Worm (Caenorhabditis elegans) whole organism, L1 larva: ENCODE data around the gene gst-30.
A peak's percentile ranks its signal among the peaks of the same experiment; 100 is the strongest.

Experiments used
- C04F5.9 ChIP-seq: sonication (generic microtip); optimal IDR thresholded peaks from 2 replicates; lab custom pipeline; 2016; ENCODE audit warnings: missing genetic modification characterization, missing compliant biosample characterization
- C16A3.4 ChIP-seq: fragments of 150-350 bp; optimal IDR thresholded peaks from 2 replicates; lab custom pipeline; 2014; ENCODE audit warnings: missing biosample characterization, missing genetic modification characterization
- C34B4.2 ChIP-seq: sonication (generic microtip); optimal IDR thresholded peaks from 2 replicates; lab custom pipeline; 2017; ENCODE audit warnings: mild to moderate bottlenecking, missing genetic modification characterization, missing compliant biosample characterization
- F16B12.6 ChIP-seq: fragments of 150-350 bp; optimal IDR thresholded peaks from 2 replicates; lab custom pipeline; 2014; ENCODE audit warnings: missing biosample characterization, missing genetic modification characterization
- alr-1 ChIP-seq: fragments of 200-800 bp; sonication (Bioruptor generic); optimal IDR thresholded peaks from 2 replicates; lab custom pipeline; 2018; ENCODE audit warnings: borderline replicate concordance, mild to moderate bottlenecking, missing genetic modification characterization, missing compliant biosample characterization
- aly-2 ChIP-seq: fragments of 150-350 bp; optimal IDR thresholded peaks from 2 replicates; lab custom pipeline; 2014; ENCODE audit warnings: missing biosample characterization, missing genetic modification characterization
- ceh-82 ChIP-seq, 3 experiments: fragments of 150-350 bp in 1 of 3; sonication (generic microtip) in 2 of 3; optimal IDR thresholded peaks; 2 replicates each; lab custom pipeline; 2014 to 2017; ENCODE audit warnings: missing biosample characterization in 3 of 3, missing genetic modification characterization in 3 of 3
- ceh-88 ChIP-seq: fragments of 200-800 bp; sonication (Bioruptor generic); IDR thresholded peaks from 2 replicates; pipeline ENCODE4 v1.3.6; 2022; ENCODE audit warnings: missing genetic modification characterization, missing compliant biosample characterization
- ceh-90 ChIP-seq: sonication (generic microtip); optimal IDR thresholded peaks from 2 replicates; lab custom pipeline; 2016; ENCODE audit warnings: missing genetic modification characterization, missing compliant biosample characterization
- ces-1 ChIP-seq: fragments of 150-350 bp; optimal IDR thresholded peaks from 2 replicates; lab custom pipeline; 2014; ENCODE audit warnings: missing biosample characterization, missing genetic modification reagents, missing genetic modification characterization
- efl-1 ChIP-seq, 4 experiments: fragments of 150-350 bp; optimal IDR thresholded peaks in 3 of 4; peaks in 1 of 4; 1 replicate in 1 of 4; 2 replicates in 3 of 4; lab custom pipeline; 2014; ENCODE audit warnings: missing biosample characterization in 2 of 4, missing genetic modification characterization in 2 of 4, missing genetic modification reagents in 2 of 4
- egl-13 ChIP-seq: sonication (generic microtip); optimal IDR thresholded peaks from 2 replicates; lab custom pipeline; 2016; ENCODE audit warnings: missing genotype, missing genetic modification reagents, missing genetic modification characterization, missing compliant biosample characterization
- egl-27 ChIP-seq, 2 experiments: fragments of 150-350 bp in 1 of 2; sonication (generic microtip); optimal IDR thresholded peaks; 3 replicates each; lab custom pipeline; 2017 to 2018; ENCODE audit warnings: missing biosample characterization in 2 of 2, missing genetic modification characterization in 2 of 2, missing genetic modification reagents in 2 of 2
- elt-2 ChIP-seq: sonication (generic microtip); optimal IDR thresholded peaks from 2 replicates; lab custom pipeline; 2016; ENCODE audit warnings: missing genetic modification characterization, mild to moderate bottlenecking, inconsistent platforms, missing compliant biosample characterization, missing genetic modification reagents
- elt-3 ChIP-seq, 6 experiments: fragments of 150-350 bp in 1 of 6; sonication (generic microtip); optimal IDR thresholded peaks; 2 replicates each; lab custom pipeline; 2017 to 2018; ENCODE audit warnings: missing biosample characterization in 6 of 6, missing genetic modification characterization in 6 of 6, inconsistent platforms in 1 of 6
- fkh-4 ChIP-seq: sonication (generic microtip); optimal IDR thresholded peaks from 2 replicates; lab custom pipeline; 2016; ENCODE audit warnings: missing compliant biosample characterization, missing genetic modification characterization, borderline replicate concordance
- fkh-8 ChIP-seq: sonication (generic microtip); optimal IDR thresholded peaks from 2 replicates; lab custom pipeline; 2016; ENCODE audit warnings: mild to moderate bottlenecking, missing genetic modification characterization, missing compliant biosample characterization
- fos-1 ChIP-seq: fragments of 150-350 bp; optimal IDR thresholded peaks from 2 replicates; lab custom pipeline; 2014; ENCODE audit warnings: missing biosample characterization, missing genetic modification characterization
- grh-1 ChIP-seq: fragments of 200-800 bp; sonication (Bioruptor generic); IDR thresholded peaks from 2 replicates; pipeline ENCODE4 v1.3.6; 2022; ENCODE audit warnings: missing genetic modification reagents, missing genetic modification characterization, missing compliant biosample characterization
- hlh-17 ChIP-seq: fragments of 200-800 bp; sonication (Bioruptor generic); optimal IDR thresholded peaks from 2 replicates; lab custom pipeline; 2018; ENCODE audit warnings: missing genetic modification characterization, mild to moderate bottlenecking, missing compliant biosample characterization, moderate library complexity, borderline replicate concordance
- hlh-4 ChIP-seq: sonication (generic microtip); optimal IDR thresholded peaks from 2 replicates; lab custom pipeline; 2016; ENCODE audit warnings: mild to moderate bottlenecking, missing genetic modification characterization, missing compliant biosample characterization
- irx-1 ChIP-seq: sonication (generic microtip); optimal IDR thresholded peaks from 2 replicates; lab custom pipeline; 2016; ENCODE audit warnings: missing genetic modification characterization, missing compliant biosample characterization
- jun-1 ChIP-seq: fragments of 150-350 bp; optimal IDR thresholded peaks from 2 replicates; lab custom pipeline; 2014; ENCODE audit warnings: missing biosample characterization, missing genetic modification reagents, missing genetic modification characterization
- lin-13 ChIP-seq: fragments of 150-350 bp; optimal IDR thresholded peaks from 2 replicates; lab custom pipeline; 2014; ENCODE audit warnings: missing biosample characterization, missing genetic modification reagents, missing genetic modification characterization
- lin-14 ChIP-seq: fragments of 200-800 bp; sonication (Bioruptor generic); optimal IDR thresholded peaks from 2 replicates; lab custom pipeline; 2018; ENCODE audit warnings: mild to moderate bottlenecking, missing genetic modification characterization, moderate library complexity, missing compliant biosample characterization
- lin-15B ChIP-seq: fragments of 150-350 bp; sonication (generic microtip); optimal IDR thresholded peaks from 3 replicates; lab custom pipeline; 2014; ENCODE audit warnings: missing biosample characterization, missing genetic modification characterization
- lin-35 ChIP-seq, 2 experiments: fragments of 150-350 bp; optimal IDR thresholded peaks; 2 replicates each; lab custom pipeline; 2014; ENCODE audit warnings: missing biosample characterization in 2 of 2, missing genetic modification characterization in 2 of 2, missing genetic modification reagents in 2 of 2
- lsy-2 ChIP-seq, 2 experiments: fragments of 150-350 bp; optimal IDR thresholded peaks; 2 replicates each; lab custom pipeline; 2014; ENCODE audit warnings: missing biosample characterization in 2 of 2, missing genetic modification characterization in 2 of 2
- mab-9 ChIP-seq: fragments of 200-800 bp; sonication (Bioruptor generic); IDR thresholded peaks from 2 replicates; pipeline ENCODE4 v1.3.6; 2022; ENCODE audit warnings: missing genetic modification reagents, missing genetic modification characterization, missing compliant biosample characterization
- mef-2 ChIP-seq: fragments of 150-350 bp; optimal IDR thresholded peaks from 2 replicates; lab custom pipeline; 2014; ENCODE audit warnings: missing biosample characterization, missing genetic modification characterization
- mep-1 ChIP-seq: fragments of 150-350 bp; optimal IDR thresholded peaks from 2 replicates; lab custom pipeline; 2014; ENCODE audit warnings: missing biosample characterization, missing genetic modification characterization
- nhr-11 ChIP-seq: fragments of 150-350 bp; optimal IDR thresholded peaks from 2 replicates; lab custom pipeline; 2014; ENCODE audit warnings: missing biosample characterization, missing genetic modification characterization
- nhr-19 ChIP-seq: fragments of 200-800 bp; sonication (Bioruptor generic); conservative IDR thresholded peaks from 2 replicates; pipeline ENCODE4 v1.3.6; 2022; ENCODE audit warnings: missing genetic modification characterization, missing compliant biosample characterization
- nhr-237 ChIP-seq: fragments of 150-350 bp; optimal IDR thresholded peaks from 2 replicates; lab custom pipeline; 2014; ENCODE audit warnings: missing biosample characterization, missing genetic modification characterization
- nhr-28 ChIP-seq: fragments of 150-350 bp; optimal IDR thresholded peaks from 2 replicates; lab custom pipeline; 2014; ENCODE audit warnings: missing biosample characterization, missing genetic modification characterization
- nhr-47 ChIP-seq: sonication (generic microtip); optimal IDR thresholded peaks from 2 replicates; lab custom pipeline; 2016; ENCODE audit warnings: mild to moderate bottlenecking, missing genetic modification characterization, moderate library complexity, missing compliant biosample characterization
- nhr-71 ChIP-seq: sonication (generic microtip); optimal IDR thresholded peaks from 2 replicates; lab custom pipeline; 2016; ENCODE audit warnings: mild to moderate bottlenecking, missing genetic modification characterization, moderate library complexity, missing compliant biosample characterization
- nhr-76 ChIP-seq: sonication (generic microtip); optimal IDR thresholded peaks from 2 replicates; lab custom pipeline; 2017; ENCODE audit warnings: missing biosample characterization, missing genetic modification characterization
- nhr-77 ChIP-seq: fragments of 150-350 bp; optimal IDR thresholded peaks from 2 replicates; lab custom pipeline; 2014; ENCODE audit warnings: missing biosample characterization, missing genetic modification characterization
- nhr-90 ChIP-seq: sonication (generic microtip); optimal IDR thresholded peaks from 2 replicates; lab custom pipeline; 2016; ENCODE audit warnings: mild to moderate bottlenecking, missing genetic modification characterization, missing compliant biosample characterization; ENCODE audit not compliant: poor library complexity
- skn-1 ChIP-seq: fragments of 150-350 bp; optimal IDR thresholded peaks from 2 replicates; lab custom pipeline; 2014; ENCODE audit warnings: missing biosample characterization, missing genetic modification characterization
- sox-4 ChIP-seq: sonication (generic microtip); optimal IDR thresholded peaks from 2 replicates; lab custom pipeline; 2016; ENCODE audit warnings: missing genetic modification characterization, missing compliant biosample characterization
- sup-37 ChIP-seq: fragments of 200-800 bp; sonication (Bioruptor generic); optimal IDR thresholded peaks from 2 replicates; lab custom pipeline; 2018; ENCODE audit warnings: mild to moderate bottlenecking, missing genetic modification characterization, missing compliant biosample characterization
- unc-130 ChIP-seq: fragments of 150-350 bp; optimal IDR thresholded peaks from 2 replicates; lab custom pipeline; 2017; ENCODE audit warnings: missing biosample characterization, missing genetic modification characterization, inconsistent platforms
- unc-30 ChIP-seq: sonication (generic microtip); optimal IDR thresholded peaks from 2 replicates; lab custom pipeline; 2017; ENCODE audit warnings: missing biosample characterization, missing genetic modification characterization
- unc-62 ChIP-seq: fragments of 150-350 bp; optimal IDR thresholded peaks from 2 replicates; lab custom pipeline; 2014; ENCODE audit warnings: missing biosample characterization, missing genetic modification reagents, missing genetic modification characterization
- unc-86 ChIP-seq: sonication (generic microtip); optimal IDR thresholded peaks from 2 replicates; lab custom pipeline; 2016; ENCODE audit warnings: missing genetic modification characterization, missing compliant biosample characterization
- unc-98 ChIP-seq: fragments of 200-800 bp; sonication (Bioruptor generic); IDR thresholded peaks from 2 replicates; pipeline ENCODE4 v1.3.6; 2022; ENCODE audit warnings: missing genetic modification characterization, missing compliant biosample characterization
- xbp-1 ChIP-seq: sonication (generic microtip); optimal IDR thresholded peaks from 2 replicates; lab custom pipeline; 2016; ENCODE audit warnings: missing genetic modification characterization, missing compliant biosample characterization
- zip-4 ChIP-seq: fragments of 200-800 bp; sonication (Bioruptor generic); optimal IDR thresholded peaks from 2 replicates; lab custom pipeline; 2018; ENCODE audit warnings: mild to moderate bottlenecking, missing genetic modification characterization, moderate library complexity, missing compliant biosample characterization
- ztf-11 ChIP-seq, 2 experiments: sonication (generic microtip); optimal IDR thresholded peaks; 2 replicates each; lab custom pipeline; 2016 to 2017; ENCODE audit warnings: missing genetic modification characterization in 2 of 2, missing biosample characterization in 1 of 2, missing compliant biosample characterization in 1 of 2
- ztf-4 ChIP-seq: fragments of 150-350 bp; optimal IDR thresholded peaks from 2 replicates; lab custom pipeline; 2014; ENCODE audit warnings: missing biosample characterization, missing genetic modification characterization

Gene gst-30

DNA sequence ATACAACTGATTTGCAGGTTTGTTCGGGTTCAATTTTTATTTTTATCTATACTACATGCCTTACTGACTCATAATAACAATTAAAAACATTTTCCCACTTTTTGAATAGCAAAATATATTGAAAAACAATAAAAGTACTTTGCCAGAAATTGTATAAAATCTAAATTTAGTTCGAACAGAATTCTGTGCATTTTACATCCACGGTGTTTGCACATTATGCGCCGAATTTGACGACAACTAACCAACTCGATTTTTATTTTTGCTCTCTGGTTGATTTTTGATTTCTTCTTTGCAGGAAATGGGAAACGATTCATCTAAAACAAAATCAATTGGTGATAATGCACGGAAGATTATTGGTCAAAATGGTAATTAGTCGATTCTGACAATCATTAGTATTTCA is 11.9 kb upstream of the gst-30 start (continued):
- no peak for TF ChIP-seq C34B4.2 (tag; lab: Kevin White, UChicago)
- no peak for TF ChIP-seq ceh-82 (tag; optimal IDR thresholded peaks at IDR 0.05; lab: Kevin White, UChicago)
- no peak for TF ChIP-seq zip-4 (GFP tag; lab: Kevin White, UChicago)
- TF ChIP-seq ceh-90 (tag; lab: Kevin White, UChicago), result no peak
- no peak for TF ChIP-seq ztf-4
- no peak for TF ChIP-seq elt-3 (tag; optimal IDR thresholded peaks at IDR 0.05; lab: Kevin White, UChicago)
- no peak for TF ChIP-seq nhr-237
- TF ChIP-seq sox-4 (tag; lab: Kevin White, UChicago), result no peak
- peak in 1 of 2 experiments; percentile 41 for TF ChIP-seq lsy-2 (tag; optimal IDR thresholded peaks at IDR 0.05; lab: Kevin White, UChicago)
- no peak for TF ChIP-seq grh-1 (GFP tag; lab: Robert Waterston, UW)
- TF ChIP-seq nhr-76 (tag; lab: Kevin White, UChicago), result no peak
- TF ChIP-seq irx-1 (tag; lab: Kevin White, UChicago), result no peak
- no peak for TF ChIP-seq ces-1 (GFP tag; lab: Kevin White, UChicago)
- TF ChIP-seq mab-9, result no peak
- TF ChIP-seq ztf-11 (tag; optimal IDR thresholded peaks at IDR 0.05; lab: Kevin White, UChicago), result no peak
- TF ChIP-seq sup-37 (GFP tag; lab: Kevin White, UChicago), result no peak
- TF ChIP-seq lin-35 (GFP tag; optimal IDR thresholded peaks at IDR 0.05; lab: Kevin White, UChicago), result peak; percentile 23 to 37
- TF ChIP-seq lin-13 (GFP tag; lab: Kevin White, UChicago), result no peak
- TF ChIP-seq aly-2 (tag; lab: Kevin White, UChicago), result no peak
- no peak for TF ChIP-seq nhr-19 (GFP tag; lab: Robert Waterston, UW)
- no peak for TF ChIP-seq C04F5.9 (tag; lab: Kevin White, UChicago)
- no peak for TF ChIP-seq nhr-11 (tag; lab: Kevin White, UChicago)
- TF ChIP-seq fkh-8 (tag; lab: Kevin White, UChicago), result no peak
- no peak for TF ChIP-seq egl-13
- TF ChIP-seq unc-30 (tag; lab: Kevin White, UChicago), result no peak

DNA sequence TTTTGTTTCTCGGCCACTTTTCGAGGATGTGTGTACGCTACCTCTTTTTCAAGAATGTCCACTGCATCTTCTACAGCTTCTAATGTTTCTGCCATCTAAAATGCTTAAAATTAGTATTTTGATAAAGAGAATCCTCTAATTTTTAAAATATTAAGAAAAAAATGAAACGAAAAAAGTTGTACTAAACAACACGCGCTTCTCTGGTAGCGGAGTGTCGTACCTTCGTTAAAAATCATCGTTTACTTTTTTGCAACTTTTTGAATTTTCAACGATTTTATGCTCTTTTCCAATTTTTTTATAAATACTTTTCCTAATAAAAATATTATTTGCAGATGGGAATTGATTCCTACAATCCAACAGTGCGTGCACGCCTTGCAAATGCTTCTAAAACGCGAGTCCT is 10.8 kb upstream of the gst-30 start, which contains the start of the genes gldi-11 and ZK546.2:
gldi-11 (minus strand) TSS at position 95 of the 400 bp plus-strand sequence.
ZK546.2 (plus strand) TSS at position 333 of the 400 bp plus-strand sequence.
- no peak for TF ChIP-seq nhr-47 (tag; lab: Kevin White, UChicago)
- peak; percentile 1 for TF ChIP-seq nhr-90
- peak; percentile 1 for TF ChIP-seq elt-2 (tag; lab: Kevin White, UChicago)
- no peak for TF ChIP-seq sox-4 (tag; lab: Kevin White, UChicago)
- no peak for TF ChIP-seq efl-1 (optimal IDR thresholded peaks at IDR 0.05; lab: Kevin White, UChicago)
- peak in 1 of 2 experiments; percentile 89 for TF ChIP-seq efl-1 (GFP tag; optimal IDR thresholded peaks at IDR 0.05 in 1 of 2; lab: Kevin White, UChicago)
- TF ChIP-seq fos-1, result no peak
- TF ChIP-seq hlh-17, result no peak
- TF ChIP-seq ceh-88 (GFP tag; lab: Robert Waterston, UW), result no peak
- no peak for TF ChIP-seq fkh-4
- TF ChIP-seq alr-1, result no peak
- TF ChIP-seq lin-14, result no peak
- no peak for TF ChIP-seq nhr-77 (tag; lab: Kevin White, UChicago)
- no peak for TF ChIP-seq hlh-4 (tag; lab: Kevin White, UChicago)
- TF ChIP-seq nhr-76 (tag; lab: Kevin White, UChicago), result no peak
- TF ChIP-seq C04F5.9 (tag; lab: Kevin White, UChicago), result no peak
- peak; percentile 11 for TF ChIP-seq F16B12.6
- TF ChIP-seq lin-35 (GFP tag; optimal IDR thresholded peaks at IDR 0.05; lab: Kevin White, UChicago), result peak in 1 of 2 experiments; percentile 31
- TF ChIP-seq unc-62 (GFP tag; lab: Kevin White, UChicago), result no peak
- TF ChIP-seq skn-1 (tag; lab: Kevin White, UChicago), result peak; percentile 5
- TF ChIP-seq jun-1 (tag; lab: Kevin White, UChicago), result no peak
- TF ChIP-seq unc-98 (GFP tag; lab: Robert Waterston, UW), result no peak
- TF ChIP-seq nhr-71 (tag; lab: Kevin White, UChicago), result no peak
- no peak for TF ChIP-seq nhr-19 (GFP tag; lab: Robert Waterston, UW)
- TF ChIP-seq egl-27 (tag; optimal IDR thresholded peaks at IDR 0.05; lab: Kevin White, UChicago), result no peak
- TF ChIP-seq lin-15B (tag; lab: Kevin White, UChicago), result no peak
- TF ChIP-seq nhr-28, result no peak
- TF ChIP-seq C16A3.4, result no peak
- TF ChIP-seq mef-2 (tag; lab: Kevin White, UChicago), result no peak
- no peak for TF ChIP-seq mep-1 (tag; lab: Kevin White, UChicago)
- no peak for TF ChIP-seq unc-86 (tag; lab: Kevin White, UChicago)
- TF ChIP-seq unc-130 (tag; lab: Kevin White, UChicago), result no peak
- TF ChIP-seq xbp-1 (tag; lab: Kevin White, UChicago), result no peak
